Worm (Caenorhabditis elegans) whole organism, early embryonic: ENCODE data around the gene cyp-14A1.

Experiments
- ama-1 ChIP-seq: fragments of 150-350 bp; optimal IDR thresholded peaks from 2 replicates; lab custom pipeline; 2014
- ets-7 ChIP-seq: sonication (generic microtip); optimal IDR thresholded peaks from 2 replicates; lab custom pipeline; 2016; ENCODE audit warnings: missing genotype, missing genetic modification characterization, missing compliant biosample characterization
- flt-1 ChIP-seq: fragments of 200-800 bp; sonication (Bioruptor generic); IDR thresholded peaks from 2 replicates; pipeline ENCODE4 v1.3.6; 2022; ENCODE audit warnings: missing genetic modification characterization, missing compliant biosample characterization
- hmbx-1 ChIP-seq: sonication (generic microtip); optimal IDR thresholded peaks from 2 replicates; lab custom pipeline; 2016; ENCODE audit warnings: mild to moderate bottlenecking, missing genetic modification characterization, missing compliant biosample characterization
- tbx-11 ChIP-seq: fragments of 200-800 bp; sonication (Bioruptor generic); IDR thresholded peaks from 2 replicates; pipeline ENCODE4 v1.3.6; 2022; ENCODE audit warnings: missing genetic modification characterization, missing compliant biosample characterization
- tbx-37 ChIP-seq: fragments of 200-800 bp; sonication (Bioruptor generic); conservative IDR thresholded peaks from 2 replicates; pipeline ENCODE4 v1.3.6; 2022; ENCODE audit warnings: missing genetic modification reagents, missing genetic modification characterization, missing compliant biosample characterization
- tra-4 ChIP-seq: sonication (generic microtip); optimal IDR thresholded peaks from 2 replicates; lab custom pipeline; 2017; ENCODE audit warnings: missing genetic modification characterization, missing compliant biosample characterization

DNA sequence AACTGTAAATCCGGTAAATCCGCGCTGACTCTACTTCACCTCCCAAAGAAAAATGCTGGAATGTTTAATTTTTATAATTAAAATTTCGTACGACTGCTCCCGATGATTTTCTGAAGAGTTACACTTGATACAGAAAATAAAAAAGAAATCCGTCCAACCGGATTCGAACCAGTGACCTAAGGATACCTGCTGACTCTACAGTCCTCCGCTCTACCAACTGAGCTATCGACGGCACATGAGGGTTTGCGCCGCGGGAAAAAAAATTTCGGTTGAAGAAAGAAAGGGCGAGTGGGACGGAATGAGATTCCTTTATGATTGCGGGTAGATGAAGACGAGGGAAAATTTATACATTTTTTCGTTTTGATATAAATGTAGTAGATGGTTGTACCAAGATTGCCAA lies 17.5 kb upstream of the cyp-14A1 start:
- TF ChIP-seq flt-1 (GFP tag; lab: Robert Waterston, UW) (no peak), ama-1 (lab: Kevin White, UChicago) (no peak), tbx-11 (no peak), ets-7 (tag; lab: Kevin White, UChicago) (no peak), tbx-37 (GFP tag; lab: Robert Waterston, UW) (no peak), hmbx-1 (no peak), tra-4 (no peak)
